Fruit fly (Drosophila melanogaster) S2 (cell line): ENCODE results near the gene Liprin-alpha.

Experiments
- CG8478 ChIP-seq: fragments of >200 bp; optimal IDR thresholded peaks from 2 replicates; lab custom pipeline; 2018
- CTCF ChIP-seq, 2 experiments: fragments of >200 bp; optimal IDR thresholded peaks; 2 replicates each; lab custom pipeline; 2018

- TF ChIP-seq CTCF (optimal IDR thresholded peaks at IDR 0.05; lab: Kevin White, UChicago) (no peak), CG8478 (no peak)
These were observed 46.2 kb upstream of the Liprin-alpha start, which contains the start of gene Nse1 for dm6 chr2L:6677453-6677852.
